Worm (Caenorhabditis elegans) whole organism, early embryonic: Measurements from ENCODE around the gene C41H7.2.

Experiments
- ama-1 ChIP-seq: fragments of 150-350 bp; optimal IDR thresholded peaks from 2 replicates; lab custom pipeline; 2014
- ceh-13 ChIP-seq: fragments of 200-800 bp; sonication (Bioruptor generic); optimal IDR thresholded peaks from 2 replicates; lab custom pipeline; 2018; ENCODE audit warnings: mild to moderate bottlenecking, missing genetic modification characterization, missing compliant biosample characterization
- ceh-36 ChIP-seq: sonication (generic microtip); optimal IDR thresholded peaks from 2 replicates; lab custom pipeline; 2016; ENCODE audit warnings: missing genetic modification characterization, inconsistent platforms, missing compliant biosample characterization
- flt-1 ChIP-seq: fragments of 200-800 bp; sonication (Bioruptor generic); IDR thresholded peaks from 2 replicates; pipeline ENCODE4 v1.3.6; 2022; ENCODE audit warnings: missing genetic modification characterization, missing compliant biosample characterization
- hmg-4 ChIP-seq: fragments of 200-800 bp; sonication (Bioruptor generic); optimal IDR thresholded peaks from 2 replicates; lab custom pipeline; 2018; ENCODE audit warnings: mild to moderate bottlenecking, missing genetic modification characterization, missing compliant biosample characterization
- hnd-1 ChIP-seq: sonication (generic microtip); optimal IDR thresholded peaks from 2 replicates; lab custom pipeline; 2016; ENCODE audit warnings: missing genetic modification characterization, missing compliant biosample characterization
- scrt-1 ChIP-seq: fragments of 200-800 bp; sonication (Bioruptor generic); IDR thresholded peaks from 2 replicates; pipeline ENCODE4 v1.3.6; 2022; ENCODE audit warnings: missing genetic modification characterization, missing compliant biosample characterization
- tbx-11 ChIP-seq: fragments of 200-800 bp; sonication (Bioruptor generic); IDR thresholded peaks from 2 replicates; pipeline ENCODE4 v1.3.6; 2022; ENCODE audit warnings: missing genetic modification characterization, missing compliant biosample characterization
- tbx-37 ChIP-seq: fragments of 200-800 bp; sonication (Bioruptor generic); conservative IDR thresholded peaks from 2 replicates; pipeline ENCODE4 v1.3.6; 2022; ENCODE audit warnings: missing genetic modification reagents, missing genetic modification characterization, missing compliant biosample characterization
- tra-4 ChIP-seq: sonication (generic microtip); optimal IDR thresholded peaks from 2 replicates; lab custom pipeline; 2017; ENCODE audit warnings: missing genetic modification characterization, missing compliant biosample characterization

DNA sequence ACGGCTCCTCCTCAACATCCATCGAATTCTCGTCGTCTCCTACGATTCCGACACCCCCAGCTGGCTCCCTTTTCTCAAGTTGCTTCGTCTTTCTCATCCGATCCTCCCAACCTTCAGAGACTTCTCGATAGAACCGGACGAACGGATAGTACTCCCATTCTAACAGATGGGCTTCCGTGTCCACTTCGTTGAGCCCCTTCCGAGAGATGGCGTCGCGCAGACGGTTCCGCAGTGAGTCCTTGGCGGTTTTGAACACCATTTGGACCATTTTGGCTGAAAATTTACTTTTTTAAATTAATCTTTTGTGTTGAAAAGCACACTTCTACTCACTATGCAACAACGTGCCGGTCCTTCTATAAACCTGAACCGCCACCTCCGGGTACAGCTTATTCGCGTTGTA is 39.1 kb downstream of the C41H7.2 start:
- TF ChIP-seq ama-1 (no peak), hmg-4 (no peak), ceh-13 (GFP tag; lab: Kevin White, UChicago) (no peak), tbx-11 (GFP tag; lab: Robert Waterston, UW) (no peak), tbx-37 (no peak), tra-4 (tag; lab: Kevin White, UChicago) (no peak), ceh-36 (tag; lab: Kevin White, UChicago) (no peak), scrt-1 (GFP tag; lab: Robert Waterston, UW) (no peak), hnd-1 (tag; lab: Kevin White, UChicago) (no peak), flt-1 (no peak)
